Worm (Caenorhabditis elegans) whole organism, L1 larva: Measurements from ENCODE around the gene nep-12.

ENCODE experiments used
- nhr-11 ChIP-seq: fragments of 150-350 bp; optimal IDR thresholded peaks from 2 replicates; lab custom pipeline; 2014; ENCODE audit warnings: missing biosample characterization, missing genetic modification characterization
- pqm-1 ChIP-seq: sonication (generic microtip); optimal IDR thresholded peaks from 3 replicates; lab custom pipeline; 2017; ENCODE audit warnings: missing biosample characterization, missing genetic modification characterization
- sup-37 ChIP-seq: fragments of 200-800 bp; sonication (Bioruptor generic); optimal IDR thresholded peaks from 2 replicates; lab custom pipeline; 2018; ENCODE audit warnings: mild to moderate bottlenecking, missing genetic modification characterization, missing compliant biosample characterization
- ztf-11 ChIP-seq, 2 experiments: sonication (generic microtip); optimal IDR thresholded peaks; 2 replicates each; lab custom pipeline; 2016 to 2017; ENCODE audit warnings: missing genetic modification characterization in 2 of 2, missing biosample characterization in 1 of 2, missing compliant biosample characterization in 1 of 2

- no peak for TF ChIP-seq ztf-11 (tag; optimal IDR thresholded peaks at IDR 0.05; lab: Kevin White, UChicago)
- TF ChIP-seq nhr-11 (tag; lab: Kevin White, UChicago), result no peak
- no peak for TF ChIP-seq sup-37 (GFP tag; lab: Kevin White, UChicago)
- TF ChIP-seq pqm-1 (tag; lab: Kevin White, UChicago), result no peak
These were observed 18.1 kb downstream of the nep-12 start, which contains the start of gene ttm-2 for ce11 chrII:4766284-4766683.
